Worm (Caenorhabditis elegans): ENCODE data around the gene srh-73.
A peak's percentile ranks its signal among the peaks of the same experiment; 100 is the strongest.

The srh-73 gene

DNA sequence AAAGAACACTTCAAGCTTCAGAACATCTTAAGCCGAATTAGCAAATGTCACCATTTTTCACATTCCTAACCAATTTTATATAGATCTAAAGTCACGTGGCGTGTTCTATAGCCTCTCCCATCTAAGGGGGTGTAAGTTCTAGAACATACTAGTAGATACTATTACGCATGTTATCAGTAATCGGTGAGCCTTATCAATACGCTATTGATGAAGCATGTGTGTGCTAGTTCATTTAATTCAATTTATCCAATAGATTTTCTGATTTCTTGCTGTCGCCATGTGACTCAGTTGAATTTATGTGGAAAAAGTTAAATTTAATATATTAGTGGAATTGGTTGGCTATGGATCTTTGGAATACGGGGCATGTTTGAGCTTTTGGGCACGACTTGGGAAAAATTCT, 5.5 kb upstream of the srh-73 start:
- no peak for TF ChIP-seq ref-1 (GFP tag; conservative IDR thresholded peaks at IDR 0.05)
- TF ChIP-seq flt-1 (GFP tag; IDR thresholded peaks at IDR 0.05), result no peak
- TF ChIP-seq cog-1 (tag; optimal IDR thresholded peaks at IDR 0.05), result no peak
- TF ChIP-seq ztf-29 (GFP tag; IDR thresholded peaks at IDR 0.05), result no peak
- no peak for TF ChIP-seq ztf-23 (GFP tag; IDR thresholded peaks at IDR 0.05)
- no peak for TF ChIP-seq med-1 (GFP tag; optimal IDR thresholded peaks at IDR 0.05; ENCODE audit: insufficient read depth)
- TF ChIP-seq klf-2 (GFP tag; conservative IDR thresholded peaks at IDR 0.05), result no peak
- no peak for TF ChIP-seq tab-1 (GFP tag; IDR thresholded peaks at IDR 0.05)
- no peak for TF ChIP-seq T22C8.4 (GFP tag; IDR thresholded peaks at IDR 0.05)

DNA sequence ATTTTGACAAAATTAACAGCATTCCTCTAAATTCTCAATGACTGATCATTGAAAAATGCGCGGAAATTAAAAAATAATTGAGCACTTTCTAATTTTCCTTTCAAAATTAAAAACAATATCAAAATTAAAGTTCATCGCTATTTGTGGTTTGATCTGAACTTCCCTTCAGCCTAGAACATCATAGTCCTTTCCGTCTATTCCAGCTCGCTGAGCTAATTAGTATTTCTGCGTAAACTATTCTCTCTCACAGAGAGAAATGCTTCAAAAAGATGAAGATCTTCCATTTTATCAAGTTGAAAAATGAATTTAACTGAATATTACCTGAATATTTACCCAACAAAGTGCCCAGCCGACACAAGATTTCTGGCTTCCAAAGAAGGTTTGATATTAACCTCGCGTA, 4.9 kb upstream of the srh-73 start, which contains the start of gene srh-68:
Gene srh-68 (plus strand): TSS at position 301 of the 400 bp plus-strand sequence.
- TF ChIP-seq flt-1 (GFP tag; IDR thresholded peaks at IDR 0.05), result no peak
- no peak for TF ChIP-seq T22C8.4 (GFP tag; IDR thresholded peaks at IDR 0.05)
- TF ChIP-seq cog-1 (tag; optimal IDR thresholded peaks at IDR 0.05), result no peak
- TF ChIP-seq tab-1 (GFP tag; IDR thresholded peaks at IDR 0.05), result no peak
- TF ChIP-seq klf-2 (GFP tag; conservative IDR thresholded peaks at IDR 0.05), result no peak
- TF ChIP-seq med-1 (GFP tag; optimal IDR thresholded peaks at IDR 0.05; ENCODE audit: insufficient read depth), result no peak
- no peak for TF ChIP-seq ztf-29 (GFP tag; IDR thresholded peaks at IDR 0.05)
- TF ChIP-seq ref-1 (GFP tag; conservative IDR thresholded peaks at IDR 0.05), result no peak
- no peak for TF ChIP-seq ztf-23 (GFP tag; IDR thresholded peaks at IDR 0.05)

DNA sequence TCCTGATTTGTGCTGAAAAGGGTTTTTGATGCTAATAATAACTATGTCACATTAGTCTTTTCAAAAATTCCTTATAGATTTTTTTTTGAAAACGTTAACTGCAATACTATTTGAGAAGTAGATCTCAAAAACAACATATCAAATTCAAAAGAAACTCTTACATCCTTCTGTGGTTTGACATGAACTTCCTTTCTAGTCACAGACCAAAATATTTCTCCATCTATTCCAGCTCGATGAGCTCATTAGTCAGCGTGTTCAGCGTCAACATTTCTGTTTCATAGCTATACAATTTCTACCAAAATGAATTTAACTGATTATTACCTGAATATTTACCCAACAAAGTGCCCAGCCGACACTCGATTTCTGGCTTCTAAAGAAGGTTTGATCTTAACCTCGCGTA, 3.3 kb upstream of the srh-73 start, which contains the start of gene srh-67:
Gene srh-67 (plus strand): TSS at position 301 of the 400 bp plus-strand sequence.
- TF ChIP-seq ztf-23 (GFP tag; IDR thresholded peaks at IDR 0.05) (no peak), ref-1 (GFP tag; conservative IDR thresholded peaks at IDR 0.05) (no peak), cog-1 (tag; optimal IDR thresholded peaks at IDR 0.05) (no peak), flt-1 (GFP tag; IDR thresholded peaks at IDR 0.05) (no peak), ztf-29 (GFP tag; IDR thresholded peaks at IDR 0.05) (no peak), tab-1 (GFP tag; IDR thresholded peaks at IDR 0.05) (no peak), T22C8.4 (GFP tag; IDR thresholded peaks at IDR 0.05) (no peak), klf-2 (GFP tag; conservative IDR thresholded peaks at IDR 0.05) (no peak), med-1 (GFP tag; optimal IDR thresholded peaks at IDR 0.05; ENCODE audit: insufficient read depth) (no peak)

DNA sequence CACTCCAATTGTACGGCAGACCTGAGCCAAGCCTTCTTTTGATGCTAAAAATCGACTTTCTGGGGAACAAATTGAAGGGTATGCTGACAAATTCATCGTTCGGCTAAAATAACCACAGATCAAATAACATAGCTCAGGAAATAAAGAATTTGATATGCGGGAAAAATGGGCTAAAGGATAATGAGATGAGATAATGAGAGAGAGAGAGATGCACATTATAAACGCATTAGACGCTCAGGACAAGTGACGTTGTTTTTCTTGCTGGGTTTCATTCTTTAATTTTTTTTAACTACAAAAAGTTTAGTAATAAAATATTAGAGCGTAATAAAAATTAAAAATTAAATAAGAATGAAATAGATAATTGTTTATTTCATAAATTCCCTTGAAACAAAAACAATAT, 2.7 kb downstream of the srh-73 start, which contains the start of gene srh-69:
Gene srh-69 (minus strand): TSS at position 101 of the 400 bp plus-strand sequence.
- TF ChIP-seq ztf-23 (GFP tag; IDR thresholded peaks at IDR 0.05), result no peak
- TF ChIP-seq med-1 (GFP tag; optimal IDR thresholded peaks at IDR 0.05; ENCODE audit: insufficient read depth), result no peak
- no peak for TF ChIP-seq ref-1 (GFP tag; conservative IDR thresholded peaks at IDR 0.05)

DNA sequence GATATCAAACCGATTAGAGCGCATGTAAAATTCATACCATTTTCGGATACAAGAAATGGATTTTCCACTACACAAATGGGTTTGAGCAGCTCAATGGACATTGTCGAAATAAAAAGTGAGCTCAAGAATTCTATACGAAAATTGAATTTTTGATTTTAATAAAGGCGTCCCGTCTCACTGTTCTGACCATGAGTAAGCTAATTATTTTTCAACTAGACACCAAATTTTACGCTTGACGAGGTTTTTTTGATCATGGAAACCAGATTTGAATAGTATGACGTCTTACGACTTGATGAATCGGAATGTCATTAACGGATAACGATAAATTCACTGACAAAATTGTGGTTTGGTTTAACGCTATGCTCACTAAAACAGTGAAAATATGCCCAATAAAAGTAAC, 4.3 kb downstream of the srh-73 start, which contains the start of gene srh-61:
Gene srh-61 (minus strand): TSS at position 101 of the 400 bp plus-strand sequence.
- TF ChIP-seq cog-1 (tag; optimal IDR thresholded peaks at IDR 0.05) (no peak), ztf-29 (GFP tag; IDR thresholded peaks at IDR 0.05) (no peak), klf-2 (GFP tag; conservative IDR thresholded peaks at IDR 0.05) (no peak), ztf-23 (GFP tag; IDR thresholded peaks at IDR 0.05) (no peak), T22C8.4 (GFP tag; IDR thresholded peaks at IDR 0.05) (no peak), tab-1 (GFP tag; IDR thresholded peaks at IDR 0.05) (no peak), ref-1 (GFP tag; conservative IDR thresholded peaks at IDR 0.05) (no peak), flt-1 (GFP tag; IDR thresholded peaks at IDR 0.05) (no peak), med-1 (GFP tag; optimal IDR thresholded peaks at IDR 0.05; ENCODE audit: insufficient read depth) (no peak)

DNA sequence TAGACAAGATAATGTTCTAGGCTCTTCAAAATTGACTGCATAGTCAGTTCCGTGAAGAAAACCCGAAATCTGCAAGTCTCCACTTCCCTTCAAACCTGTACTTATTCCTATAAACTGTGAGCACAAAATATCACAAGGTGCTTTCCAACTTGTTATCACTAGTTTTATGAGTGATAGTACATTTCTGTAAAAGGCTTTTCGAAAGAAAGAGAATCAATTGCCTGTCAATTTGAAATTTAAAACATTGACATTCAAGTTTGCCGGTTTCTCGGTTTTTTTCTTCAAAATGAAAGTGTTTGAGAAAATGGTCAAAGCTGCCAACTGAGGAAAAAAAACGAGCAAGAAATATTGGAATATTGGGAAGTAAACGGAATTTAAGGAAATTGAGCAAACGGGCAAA, 6.0 kb downstream of the srh-73 start:
- TF ChIP-seq med-1 (GFP tag; optimal IDR thresholded peaks at IDR 0.05; ENCODE audit: insufficient read depth), result no peak

DNA sequence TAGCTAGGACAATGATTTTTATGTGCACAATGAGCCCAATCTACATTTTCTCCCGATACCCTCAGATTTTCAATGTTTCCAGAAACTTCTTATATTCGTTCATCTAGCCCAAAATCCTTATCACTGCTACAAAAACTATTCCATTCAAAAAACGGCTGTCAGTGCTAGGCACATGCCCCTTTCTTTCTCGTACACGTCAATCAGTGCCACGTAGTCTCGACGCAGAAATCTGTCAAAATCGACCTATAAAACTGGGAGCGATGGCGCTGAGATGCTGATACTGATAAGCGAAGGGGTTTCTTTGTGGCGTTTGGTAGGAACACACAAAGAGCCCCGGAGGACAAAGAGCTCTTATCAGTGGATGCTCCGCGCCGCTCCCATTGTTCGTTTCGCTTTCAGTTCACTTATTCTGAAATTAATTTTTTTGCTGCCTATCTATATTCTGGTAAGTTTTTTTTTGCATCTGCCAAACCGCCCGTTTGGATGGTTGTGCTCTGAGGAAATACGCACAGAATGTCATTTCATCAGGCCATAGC, 6.9 kb downstream of the srh-73 start, which contains the start of gene srh-70:
Gene srh-70 (minus strand): TSS at position 51 of the 536 bp plus-strand sequence.
- TF ChIP-seq klf-2 (GFP tag; conservative IDR thresholded peaks at IDR 0.05) (no peak), flt-1 (GFP tag; IDR thresholded peaks at IDR 0.05) (no peak), ztf-23 (GFP tag; IDR thresholded peaks at IDR 0.05) (no peak), tab-1 (GFP tag; IDR thresholded peaks at IDR 0.05) (no peak), ztf-29 (GFP tag; IDR thresholded peaks at IDR 0.05) (no peak), cog-1 (tag; optimal IDR thresholded peaks at IDR 0.05) (no peak), med-1 (GFP tag; optimal IDR thresholded peaks at IDR 0.05; ENCODE audit: insufficient read depth) (no peak), ref-1 (GFP tag; conservative IDR thresholded peaks at IDR 0.05) (no peak), T22C8.4 (GFP tag; IDR thresholded peaks at IDR 0.05) (no peak)

DNA sequence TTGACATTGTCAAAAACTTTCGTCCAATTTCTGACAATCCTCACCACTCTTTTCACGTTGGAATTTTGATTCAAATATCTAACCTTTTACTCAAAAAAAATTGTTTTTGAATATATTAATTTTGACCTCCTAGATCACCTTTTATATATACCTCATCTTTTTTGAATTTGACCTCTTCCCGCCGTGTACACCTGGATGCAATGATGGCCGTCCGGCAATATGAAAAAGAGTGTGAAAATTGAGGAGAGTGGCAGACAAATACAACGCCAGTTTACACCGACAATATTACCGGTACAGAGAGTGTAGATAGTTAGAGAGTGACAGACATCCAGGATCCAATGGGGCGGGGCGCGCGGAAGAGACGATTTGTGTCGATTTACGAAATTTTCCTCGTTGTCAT, 7.7 kb downstream of the srh-73 start, which contains the start of gene ceh-99:
Gene ceh-99 (plus strand): TSS at position 366 of the 400 bp plus-strand sequence.
- no peak for TF ChIP-seq ztf-23 (GFP tag; IDR thresholded peaks at IDR 0.05)
- TF ChIP-seq flt-1 (GFP tag; IDR thresholded peaks at IDR 0.05), result 0 out of 2 replicates have a peak, but pooled peaks have one; percentile 33
- TF ChIP-seq ref-1 (GFP tag; conservative IDR thresholded peaks at IDR 0.05), result no peak

DNA sequence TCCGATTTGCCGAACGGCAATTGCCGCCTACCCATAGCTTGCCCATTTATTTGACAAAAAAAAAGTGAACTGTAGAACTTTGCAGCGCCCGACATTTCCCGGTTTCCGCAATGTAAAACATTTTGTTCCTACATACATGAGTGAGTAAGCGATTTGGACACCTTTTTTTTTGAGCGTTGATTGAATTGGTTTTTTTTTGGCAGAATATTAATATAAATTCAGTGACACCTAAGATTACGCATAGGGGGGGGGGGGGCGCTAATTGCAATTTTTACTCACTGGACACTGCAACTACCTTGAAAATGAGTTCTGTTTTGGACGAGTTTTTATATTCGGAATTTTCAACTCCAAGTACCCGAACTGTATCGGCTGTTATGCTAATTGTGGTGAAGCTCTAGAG, 13.6 kb downstream of the srh-73 start, which contains the start of gene srx-118:
Gene srx-118 (plus strand): TSS at position 301 of the 400 bp plus-strand sequence.
- TF ChIP-seq med-1 (GFP tag; optimal IDR thresholded peaks at IDR 0.05; ENCODE audit: insufficient read depth) (no peak), klf-2 (GFP tag; conservative IDR thresholded peaks at IDR 0.05) (no peak), ztf-29 (GFP tag; IDR thresholded peaks at IDR 0.05) (no peak), T22C8.4 (GFP tag; IDR thresholded peaks at IDR 0.05) (no peak)

DNA sequence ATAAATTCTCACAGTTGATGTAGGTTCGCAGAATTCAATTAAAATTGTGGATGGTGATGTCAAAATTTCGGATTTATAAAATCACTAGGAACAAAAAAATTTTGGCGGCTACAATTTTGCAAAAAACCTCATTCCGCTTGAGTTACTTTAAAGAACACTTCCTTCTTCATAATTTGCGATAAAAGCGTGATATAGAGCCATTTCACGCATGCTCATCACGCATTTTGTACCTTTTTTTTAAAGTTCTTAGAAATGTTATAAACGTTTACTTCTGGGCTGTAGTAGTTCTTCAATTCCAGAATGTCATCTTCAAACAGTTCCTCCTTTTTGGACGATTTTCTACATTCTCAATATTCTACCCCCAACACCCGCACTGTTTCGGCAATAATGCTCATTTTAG, 16.0 kb downstream of the srh-73 start, which contains the start of gene srx-119:
Gene srx-119 (plus strand): TSS at position 301 of the 400 bp plus-strand sequence.
- no peak for TF ChIP-seq cog-1 (tag; optimal IDR thresholded peaks at IDR 0.05)
- TF ChIP-seq ztf-29 (GFP tag; IDR thresholded peaks at IDR 0.05), result no peak
- no peak for TF ChIP-seq med-1 (GFP tag; optimal IDR thresholded peaks at IDR 0.05; ENCODE audit: insufficient read depth)
- no peak for TF ChIP-seq ztf-23 (GFP tag; IDR thresholded peaks at IDR 0.05)
- TF ChIP-seq flt-1 (GFP tag; IDR thresholded peaks at IDR 0.05), result no peak
- TF ChIP-seq T22C8.4 (GFP tag; IDR thresholded peaks at IDR 0.05), result no peak
- no peak for TF ChIP-seq klf-2 (GFP tag; conservative IDR thresholded peaks at IDR 0.05)
- TF ChIP-seq ref-1 (GFP tag; conservative IDR thresholded peaks at IDR 0.05), result no peak
- no peak for TF ChIP-seq tab-1 (GFP tag; IDR thresholded peaks at IDR 0.05)

All from whole organism, midembryonic.